Fruit fly (Drosophila melanogaster): Measurements from ENCODE around the gene COX8.
A peak's percentile ranks its signal among the peaks of the same experiment; 100 is the strongest.

COX8 gene

DNA sequence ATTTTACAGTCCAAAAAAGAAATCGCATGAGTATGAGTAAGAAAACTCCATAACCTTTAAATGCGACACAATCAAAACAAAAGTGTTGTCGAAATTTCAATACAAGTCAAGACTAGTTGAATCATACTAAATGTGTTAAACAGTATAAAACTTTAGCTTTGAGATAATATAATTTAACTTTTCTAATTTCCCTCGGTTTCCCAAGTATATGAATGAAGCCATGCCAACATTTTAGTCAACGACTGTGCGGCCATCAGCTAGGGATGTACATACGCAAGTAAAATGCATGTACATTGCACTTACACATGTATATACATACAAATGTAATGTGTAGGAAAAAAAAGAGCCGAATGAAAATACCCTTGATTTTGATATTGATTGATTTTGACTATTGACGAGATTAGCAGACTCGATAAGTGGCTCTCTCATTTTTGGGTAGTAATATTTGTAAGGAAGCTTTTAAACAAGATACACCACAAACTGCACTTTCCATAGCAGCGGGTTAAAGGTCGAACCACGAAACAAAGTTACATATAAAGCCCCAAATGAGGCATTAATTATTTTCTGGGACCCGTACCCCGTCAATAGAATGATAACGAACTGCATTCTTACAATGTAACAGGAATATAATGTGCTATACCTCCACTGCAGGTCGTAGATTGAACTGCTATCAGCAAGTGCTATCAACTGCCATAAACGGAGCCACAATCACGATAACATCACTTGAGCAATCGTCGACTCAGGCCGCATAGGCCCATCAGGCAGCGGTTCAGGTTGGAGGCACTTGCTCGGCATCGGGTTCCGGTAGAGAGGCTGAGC, 15.0 kb downstream of the COX8 start (continued):
- TF ChIP-seq Xrp1 (GFP tag; IDR thresholded peaks at IDR 0.05) = peak; percentile 10; the same call in 1 of the 2 replicates
- no peak for TF ChIP-seq CG11398 (GFP tag; optimal IDR thresholded peaks at IDR 0.05)
- no peak for TF ChIP-seq Pdp1 (GFP tag; optimal IDR thresholded peaks at IDR 0.05)
- TF ChIP-seq Hr51 (GFP tag; optimal IDR thresholded peaks at IDR 0.05) = no peak
- no peak for TF ChIP-seq NC2α (GFP tag; optimal IDR thresholded peaks at IDR 0.05)
- no peak for TF ChIP-seq hb (GFP tag; IDR thresholded peaks at IDR 0.05; ENCODE audit: partially characterized antibody)
- TF ChIP-seq cg (GFP tag; optimal IDR thresholded peaks at IDR 0.05) = peak; percentile 34
- peak; percentile 45 for TF ChIP-seq Ets65A (GFP tag)
- no peak for TF ChIP-seq Dip3 (GFP tag; optimal IDR thresholded peaks at IDR 0.05)
- TF ChIP-seq schlank (tag; optimal IDR thresholded peaks at IDR 0.05) = no peak
- TF ChIP-seq CG17359 (tag; optimal IDR thresholded peaks at IDR 0.05) = peak; percentile 9
- TF ChIP-seq ind (GFP tag; optimal IDR thresholded peaks at IDR 0.05) = no peak
- no peak for TF ChIP-seq CG17328 (GFP tag; IDR thresholded peaks at IDR 0.05)
- TF ChIP-seq bcd (GFP tag; optimal IDR thresholded peaks at IDR 0.05) = no peak
- no peak for TF ChIP-seq CG7786 (GFP tag; optimal IDR thresholded peaks at IDR 0.05)
- no peak for TF ChIP-seq gt (GFP tag; IDR thresholded peaks at IDR 0.05)
- TF ChIP-seq bab2 (GFP tag; optimal IDR thresholded peaks at IDR 0.05) = no peak
- no peak for TF ChIP-seq CG11560 (tag; IDR thresholded peaks at IDR 0.05)
- peak; percentile 76 for TF ChIP-seq D19A (tag; optimal IDR thresholded peaks at IDR 0.05)
- no peak for TF ChIP-seq Spps (tag; optimal IDR thresholded peaks at IDR 0.05)
- no peak for TF ChIP-seq CG15514 (GFP tag; optimal IDR thresholded peaks at IDR 0.05)
- no peak for TF ChIP-seq peb (GFP tag; IDR thresholded peaks at IDR 0.05)
- TF ChIP-seq CG6683 (GFP tag; optimal IDR thresholded peaks at IDR 0.05) = no peak
- no peak for TF ChIP-seq CG6272 (GFP tag; IDR thresholded peaks at IDR 0.05)
- TF ChIP-seq pb (GFP tag; optimal IDR thresholded peaks at IDR 0.05) = no peak
- no peak for TF ChIP-seq aop (GFP tag; IDR thresholded peaks at IDR 0.05)
- no peak for TF ChIP-seq CG14050 (GFP tag; IDR thresholded peaks at IDR 0.05)
- TF ChIP-seq kay (GFP tag; optimal IDR thresholded peaks at IDR 0.05) = no peak
- TF ChIP-seq CG1529 (GFP tag; optimal IDR thresholded peaks at IDR 0.05) = peak; percentile 17
- TF ChIP-seq CG2116 (GFP tag; optimal IDR thresholded peaks at IDR 0.05) = no peak
- TF ChIP-seq pum (GFP tag; optimal IDR thresholded peaks at IDR 0.05) = no peak
- no peak for TF ChIP-seq lilli (GFP tag; optimal IDR thresholded peaks at IDR 0.05)
- TF ChIP-seq H2.0 (GFP tag; IDR thresholded peaks at IDR 0.05) = no peak
- no peak for TF ChIP-seq Lim3 (GFP tag; IDR thresholded peaks at IDR 0.05)
- TF ChIP-seq CG9437 (GFP tag; optimal IDR thresholded peaks at IDR 0.05) = no peak
- TF ChIP-seq gem (tag; optimal IDR thresholded peaks at IDR 0.05) = no peak
- peak; percentile 20 for TF ChIP-seq CG17829 (tag; optimal IDR thresholded peaks at IDR 0.05)
- 0 out of 2 replicates have a peak, but pooled peaks have one; percentile 9 for TF ChIP-seq CG32767 (GFP tag; IDR thresholded peaks at IDR 0.05)
- TF ChIP-seq chm (GFP tag; IDR thresholded peaks at IDR 0.05) = no peak
- TF ChIP-seq stwl (tag; optimal IDR thresholded peaks at IDR 0.05) = no peak
- no peak for TF ChIP-seq Atf3 (GFP tag; optimal IDR thresholded peaks at IDR 0.05)
- TF ChIP-seq CG3163 (GFP tag; optimal IDR thresholded peaks at IDR 0.05) = no peak

All from whole organism, embryonic.